Worm (Caenorhabditis elegans): ENCODE measurements around the gene rpn-5.

DNA sequence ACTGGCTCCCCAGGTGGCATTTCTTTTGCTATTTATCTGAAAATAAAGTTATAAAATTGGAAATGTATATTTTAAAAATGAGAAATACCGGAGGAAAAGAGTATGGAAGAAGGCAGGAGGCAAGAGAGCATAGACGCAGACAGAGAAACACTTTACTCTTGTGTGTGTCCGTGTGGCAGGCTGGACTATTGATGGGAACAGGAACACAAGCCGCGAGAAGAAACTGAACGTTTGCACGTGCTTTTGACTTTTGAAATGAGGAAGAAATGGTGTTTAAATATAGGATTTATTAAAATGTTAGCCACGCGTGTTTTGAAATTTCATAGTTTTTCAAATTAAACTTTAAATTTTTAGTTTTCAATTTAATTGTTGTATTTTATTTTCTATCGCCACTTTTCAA lies 27.9 kb upstream of the rpn-5 start, which contains the start of gene F10G7.10:
- TF ChIP-seq W03F9.2 (tag; optimal IDR thresholded peaks at IDR 0.05) = peak; percentile 54
- TF ChIP-seq dao-5 (tag; optimal IDR thresholded peaks at IDR 0.05) = no peak
